Fruit fly (Drosophila melanogaster): ENCODE measurements around the gene CG43938.

CG43938 gene

DNA sequence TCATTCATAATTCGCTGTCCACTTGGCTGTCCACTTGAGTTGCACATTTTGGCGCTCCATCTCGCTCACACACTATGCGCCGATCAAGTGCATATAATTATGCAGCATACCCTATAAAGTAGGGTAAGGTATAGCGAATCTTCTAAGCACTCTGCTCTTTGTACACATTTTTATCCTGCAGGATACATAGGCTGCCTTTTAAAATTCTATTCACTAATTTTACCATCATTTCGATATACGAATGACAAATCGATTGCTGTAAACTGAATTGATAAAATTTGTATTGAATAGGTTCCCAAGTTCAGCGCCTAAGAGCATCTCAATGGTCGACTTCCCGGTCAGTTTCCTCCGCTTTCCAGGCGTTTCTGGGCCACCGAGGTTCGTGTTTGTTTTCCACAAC is 8.4 kb upstream of the CG43938 start:
- TF ChIP-seq Sin3A (optimal IDR thresholded peaks at IDR 0.05) (no peak), psq (optimal IDR thresholded peaks at IDR 0.05) (no peak), ttk (optimal IDR thresholded peaks at IDR 0.05) (no peak), insv (optimal IDR thresholded peaks at IDR 0.05) (no peak), Myc (optimal IDR thresholded peaks at IDR 0.05) (no peak), h (optimal IDR thresholded peaks at IDR 0.05) (no peak)

- TF ChIP-seq h (optimal IDR thresholded peaks at IDR 0.05) (no peak), psq (optimal IDR thresholded peaks at IDR 0.05) (no peak), Myc (optimal IDR thresholded peaks at IDR 0.05) (no peak), ttk (optimal IDR thresholded peaks at IDR 0.05) (no peak), insv (optimal IDR thresholded peaks at IDR 0.05) (no peak), Sin3A (optimal IDR thresholded peaks at IDR 0.05) (no peak)
These were observed 2.9 kb upstream of the CG43938 start for dm6 chr3L:21118602-21119001.

dm6 chr3L:21122522-21122923 is 1.1 kb downstream of the CG43938 start:
- no peak for TF ChIP-seq Sin3A (optimal IDR thresholded peaks at IDR 0.05)

- TF ChIP-seq insv (optimal IDR thresholded peaks at IDR 0.05): no peak
These were observed 2.0 kb downstream of the CG43938 start, which contains the start of gene CG33284 for dm6 chr3L:21123453-21123852. CG33284 (plus strand) TSS chr3L:21123753.

DNA sequence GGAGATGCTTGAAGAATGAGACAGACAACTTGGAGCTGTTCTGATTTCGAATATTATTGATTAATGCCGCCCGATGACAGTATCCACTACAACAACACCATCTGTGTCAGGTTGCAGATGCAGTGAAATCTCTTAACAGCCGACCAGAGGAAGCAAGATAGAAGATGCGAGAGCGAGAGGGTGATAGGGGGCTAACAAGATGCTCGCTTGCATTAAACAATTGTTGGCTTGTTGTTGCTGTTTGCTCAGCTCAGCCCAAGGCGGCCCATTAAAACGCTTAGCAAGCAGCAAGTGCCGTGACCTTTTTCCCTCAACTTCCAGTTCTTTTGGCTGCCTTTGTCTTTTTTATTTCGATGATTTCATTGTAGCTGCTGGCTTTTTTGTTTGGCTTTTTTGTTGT is 8.2 kb downstream of the CG43938 start:
- TF ChIP-seq insv (optimal IDR thresholded peaks at IDR 0.05) (no peak), h (optimal IDR thresholded peaks at IDR 0.05) (no peak), psq (optimal IDR thresholded peaks at IDR 0.05) (no peak), Myc (optimal IDR thresholded peaks at IDR 0.05) (no peak), ttk (optimal IDR thresholded peaks at IDR 0.05) (no peak), Sin3A (optimal IDR thresholded peaks at IDR 0.05) (no peak)

DNA sequence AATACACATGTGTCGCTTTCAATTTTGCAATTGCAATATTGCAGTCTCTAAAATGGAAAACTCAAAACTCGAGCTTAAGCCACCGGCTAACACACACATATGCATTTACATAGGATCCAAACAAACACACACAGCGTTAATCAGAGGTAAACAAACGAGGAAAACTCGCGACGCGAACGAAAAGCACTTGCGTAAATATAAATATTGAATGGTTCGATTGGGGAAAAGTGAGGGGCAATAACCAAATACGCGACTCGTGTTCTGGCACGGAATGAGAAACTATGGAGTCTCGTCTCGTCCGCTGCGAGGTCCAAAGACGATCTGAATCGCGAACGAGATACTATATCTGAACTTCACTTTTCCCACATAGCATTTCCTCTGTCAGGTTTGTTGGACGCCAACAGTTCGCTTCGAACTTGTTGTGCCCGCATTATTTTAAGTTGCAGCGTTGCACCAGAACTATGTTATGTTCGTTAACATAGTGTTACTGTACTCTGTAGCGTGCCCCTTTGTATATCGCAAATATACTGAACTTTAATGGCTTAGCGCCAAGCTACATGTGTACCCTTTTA is 9.5 kb downstream of the CG43938 start, which contains the start of gene ko:
Gene ko (minus strand): TSS at position 321 of the 572 bp plus-strand sequence.
- TF ChIP-seq Sin3A (optimal IDR thresholded peaks at IDR 0.05) (no peak), Myc (optimal IDR thresholded peaks at IDR 0.05) (no peak), ttk (optimal IDR thresholded peaks at IDR 0.05) (no peak), h (optimal IDR thresholded peaks at IDR 0.05) (no peak), insv (optimal IDR thresholded peaks at IDR 0.05) (no peak), psq (optimal IDR thresholded peaks at IDR 0.05) (no peak)

dm6 chr3L:21131427-21131826 is 10.0 kb downstream of the CG43938 start, which contains the start of gene ICA69:
ICA69 (plus strand) TSS chr3L:21131446.
- no peak for TF ChIP-seq Sin3A (optimal IDR thresholded peaks at IDR 0.05)
- no peak for TF ChIP-seq ttk (optimal IDR thresholded peaks at IDR 0.05)
- no peak for TF ChIP-seq Myc (optimal IDR thresholded peaks at IDR 0.05)
- TF ChIP-seq insv (optimal IDR thresholded peaks at IDR 0.05): no peak
- no peak for TF ChIP-seq h (optimal IDR thresholded peaks at IDR 0.05)
- no peak for TF ChIP-seq psq (optimal IDR thresholded peaks at IDR 0.05)

DNA sequence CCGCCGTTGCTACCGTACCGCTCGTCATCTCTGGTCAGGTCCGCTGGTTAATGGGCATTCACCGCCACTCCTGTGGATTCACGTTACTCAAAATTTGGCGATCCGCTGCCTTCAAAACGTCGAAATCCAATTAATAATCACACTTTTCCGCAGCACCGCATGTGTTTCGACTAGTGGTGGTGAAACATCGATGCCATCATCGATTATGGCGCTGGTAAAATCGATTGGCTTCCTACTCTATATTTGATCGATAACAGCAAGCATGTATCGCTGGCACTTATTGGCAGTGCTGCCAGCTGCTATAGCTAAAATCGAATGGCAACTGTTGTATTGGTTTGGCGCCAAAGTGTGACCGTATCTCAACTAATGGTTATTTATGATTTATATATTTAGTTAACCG is 14.4 kb downstream of the CG43938 start:
- no peak for TF ChIP-seq Sin3A (optimal IDR thresholded peaks at IDR 0.05)
- TF ChIP-seq psq (optimal IDR thresholded peaks at IDR 0.05): no peak
- no peak for TF ChIP-seq ttk (optimal IDR thresholded peaks at IDR 0.05)
- TF ChIP-seq Myc (optimal IDR thresholded peaks at IDR 0.05): no peak
- no peak for TF ChIP-seq h (optimal IDR thresholded peaks at IDR 0.05)
- no peak for TF ChIP-seq insv (optimal IDR thresholded peaks at IDR 0.05)

DNA sequence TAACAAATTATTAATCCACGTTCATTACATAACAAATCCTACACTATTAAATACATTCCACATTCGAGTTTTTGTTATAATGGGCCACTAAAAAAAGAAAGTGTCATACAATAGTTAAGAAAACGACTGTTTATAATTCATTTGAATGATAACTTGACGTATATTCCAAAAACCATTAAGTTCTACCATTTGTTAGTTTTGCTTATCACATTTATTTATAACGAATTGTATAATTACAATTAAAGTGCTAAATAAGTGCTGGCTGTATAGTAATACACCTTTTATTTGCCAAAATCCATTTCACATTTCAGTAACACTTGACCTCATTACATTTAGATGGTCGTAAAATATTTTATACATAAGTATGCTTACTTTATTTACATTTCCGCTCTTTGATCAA is 14.8 kb downstream of the CG43938 start, which contains the start of gene CG10565:
Gene CG10565 (minus strand): TSS at position 101 of the 400 bp plus-strand sequence.
- TF ChIP-seq insv (optimal IDR thresholded peaks at IDR 0.05): no peak
- no peak for TF ChIP-seq Sin3A (optimal IDR thresholded peaks at IDR 0.05)
- no peak for TF ChIP-seq Myc (optimal IDR thresholded peaks at IDR 0.05)
- TF ChIP-seq h (optimal IDR thresholded peaks at IDR 0.05): no peak
- TF ChIP-seq psq (optimal IDR thresholded peaks at IDR 0.05): no peak
- TF ChIP-seq ttk (optimal IDR thresholded peaks at IDR 0.05): no peak

DNA sequence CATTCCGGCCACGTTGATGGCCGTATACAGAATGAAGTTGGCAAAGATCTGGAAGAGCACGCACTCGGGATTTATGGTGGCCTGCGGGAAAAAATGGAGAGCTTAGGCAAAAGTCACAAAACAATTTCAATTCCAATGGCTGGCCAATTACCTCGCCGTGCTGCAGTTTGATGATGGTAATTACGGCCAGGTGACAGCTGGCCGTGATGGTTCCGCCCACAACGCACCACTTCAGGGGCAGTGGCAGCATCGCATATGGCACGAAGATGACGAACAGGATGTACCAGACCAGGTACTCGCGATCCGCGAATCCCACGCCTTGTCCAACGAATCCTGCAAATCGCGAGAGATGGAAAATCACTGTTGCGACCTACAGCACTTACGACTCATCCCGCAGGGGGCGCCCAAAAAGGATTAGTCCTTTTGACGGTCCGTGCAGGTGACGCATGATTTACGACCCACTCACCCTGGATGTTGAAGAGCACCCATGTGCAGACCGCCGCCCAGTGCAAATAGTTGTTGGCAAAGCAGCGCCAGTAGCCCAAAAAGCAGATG is 24.5 kb downstream of the CG43938 start:
- TF ChIP-seq Sin3A (optimal IDR thresholded peaks at IDR 0.05): no peak
- no peak for TF ChIP-seq h (optimal IDR thresholded peaks at IDR 0.05)
- TF ChIP-seq ttk (optimal IDR thresholded peaks at IDR 0.05): no peak
- TF ChIP-seq insv (optimal IDR thresholded peaks at IDR 0.05): no peak
- TF ChIP-seq Myc (optimal IDR thresholded peaks at IDR 0.05): no peak
- no peak for TF ChIP-seq psq (optimal IDR thresholded peaks at IDR 0.05)

DNA sequence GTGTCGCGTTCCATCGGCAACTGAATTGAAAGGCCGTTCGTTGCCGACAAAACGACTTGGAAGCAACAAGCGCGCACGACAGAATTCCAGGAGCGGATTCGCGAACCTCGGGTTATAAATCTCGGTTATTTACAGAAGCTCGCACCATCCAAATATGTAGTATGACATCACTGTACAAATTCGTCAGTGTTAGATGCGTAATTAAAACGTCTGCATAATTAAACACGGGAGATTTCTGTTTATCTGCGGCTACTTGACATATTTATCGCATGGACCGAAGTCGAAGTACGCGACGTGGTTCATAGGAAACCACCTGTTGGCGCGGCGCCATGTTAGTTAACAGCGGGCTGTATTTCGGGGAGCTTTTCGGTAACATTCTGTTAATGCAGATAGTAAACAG is 50.5 kb downstream of the CG43938 start, which contains the start of gene Ac78C:
Gene Ac78C (minus strand): TSS at position 26 of the 400 bp plus-strand sequence.
- no peak for TF ChIP-seq h (optimal IDR thresholded peaks at IDR 0.05)
- TF ChIP-seq insv (optimal IDR thresholded peaks at IDR 0.05): no peak
- TF ChIP-seq psq (optimal IDR thresholded peaks at IDR 0.05): no peak
- no peak for TF ChIP-seq ttk (optimal IDR thresholded peaks at IDR 0.05)
- no peak for TF ChIP-seq Sin3A (optimal IDR thresholded peaks at IDR 0.05)
- TF ChIP-seq Myc (optimal IDR thresholded peaks at IDR 0.05): no peak

dm6 chr3L:21172527-21173253 is 51.2 kb downstream of the CG43938 start, which contains the start of the genes chb and AsnS:
chb (plus strand) TSS chr3L:21172853.
AsnS (plus strand) TSS chr3L:21173118.
- TF ChIP-seq psq (optimal IDR thresholded peaks at IDR 0.05) (no peak), insv (optimal IDR thresholded peaks at IDR 0.05) (no peak), ttk (optimal IDR thresholded peaks at IDR 0.05) (no peak), h (optimal IDR thresholded peaks at IDR 0.05) (no peak)
